Fruit fly (Drosophila melanogaster) whole organism, embryonic: ENCODE results near the gene cbt.

Experiments used
- ATbp ChIP-seq: fragments of 200-800 bp; sonication (Bioruptor generic); optimal IDR thresholded peaks from 2 replicates; lab custom pipeline; 2017; ENCODE audit warnings: missing biosample characterization, mild to moderate bottlenecking, missing genetic modification characterization, missing genetic modification reagents
- Ada2b ChIP-seq: fragments of 200-800 bp; sonication (Bioruptor generic); IDR thresholded peaks from 2 replicates; pipeline ENCODE4 v1.3.6; 2022; ENCODE audit warnings: missing biosample characterization, missing genetic modification characterization
- CG10959 ChIP-seq: fragments of 200-800 bp; sonication (Bioruptor generic); IDR thresholded peaks from 2 replicates; pipeline ENCODE4 v1.3.6; 2022; ENCODE audit warnings: missing biosample characterization, missing genetic modification characterization
- CG11247 ChIP-seq: fragments of 200-800 bp; sonication (Bioruptor generic); IDR thresholded peaks from 2 replicates; pipeline ENCODE4 v1.3.6; 2022; ENCODE audit warnings: missing biosample characterization, missing genetic modification characterization
- CG13296 ChIP-seq: fragments of 200-800 bp; sonication (Bioruptor generic); optimal IDR thresholded peaks from 3 replicates; lab custom pipeline; 2018; ENCODE audit warnings: missing biosample characterization, mild to moderate bottlenecking, missing genetic modification characterization
- CG13624 ChIP-seq: fragments of 200-800 bp; sonication (Bioruptor generic); optimal IDR thresholded peaks from 2 replicates; lab custom pipeline; 2016; ENCODE audit warnings: missing biosample characterization, missing genetic modification characterization
- CG13775 ChIP-seq: fragments of 200-800 bp; sonication (Bioruptor generic); optimal IDR thresholded peaks from 3 replicates; lab custom pipeline; 2017; ENCODE audit warnings: missing biosample characterization, mild to moderate bottlenecking, missing genetic modification characterization
- CG14860 ChIP-seq: fragments of 200-800 bp; sonication (Bioruptor generic); IDR thresholded peaks from 3 replicates; pipeline ENCODE4 v1.3.6; 2022; ENCODE audit warnings: missing biosample characterization, missing genetic modification characterization; ENCODE audit not compliant: partially characterized antibody
- CG14965 ChIP-seq: fragments of 200-800 bp; sonication (Bioruptor generic); optimal IDR thresholded peaks from 2 replicates; lab custom pipeline; 2016; ENCODE audit warnings: missing biosample characterization, missing genetic modification characterization, borderline replicate concordance
- CG31441 ChIP-seq: fragments of 200-800 bp; sonication (Bioruptor generic); IDR thresholded peaks from 2 replicates; pipeline ENCODE4 v1.3.6; 2022; ENCODE audit warnings: missing biosample characterization, missing genetic modification characterization
- CG32767 ChIP-seq: fragments of 200-800 bp; sonication (Bioruptor generic); IDR thresholded peaks from 2 replicates; pipeline ENCODE4 v1.3.6; 2022; ENCODE audit warnings: missing biosample characterization, missing genetic modification characterization
- CG33557 ChIP-seq: fragments of 200-800 bp; sonication (Bioruptor generic); optimal IDR thresholded peaks from 2 replicates; lab custom pipeline; 2019; ENCODE audit warnings: missing biosample characterization, mild to moderate bottlenecking, missing genetic modification characterization, moderate library complexity
- CG3847 ChIP-seq: fragments of 200-800 bp; sonication (Bioruptor generic); IDR thresholded peaks from 2 replicates; pipeline ENCODE4 v1.3.6; 2022; ENCODE audit warnings: missing biosample characterization, missing genetic modification characterization
- CG42726 ChIP-seq: fragments of 200-800 bp; sonication (Bioruptor generic); IDR thresholded peaks from 2 replicates; pipeline ENCODE4 v1.3.6; 2022; ENCODE audit warnings: missing biosample characterization, missing genetic modification characterization; ENCODE audit not compliant: partially characterized antibody
- CG4404 ChIP-seq: fragments of 200-800 bp; sonication (Bioruptor generic); IDR thresholded peaks from 2 replicates; pipeline ENCODE4 v1.3.6; 2022; ENCODE audit warnings: missing biosample characterization, missing genetic modification characterization
- CG6791 ChIP-seq: fragments of 200-800 bp; sonication (Bioruptor generic); IDR thresholded peaks from 3 replicates; pipeline ENCODE4 v1.3.6; 2022; ENCODE audit warnings: missing biosample characterization, missing genetic modification characterization; ENCODE audit not compliant: partially characterized antibody
- CG8388 ChIP-seq: fragments of 200-800 bp; sonication (Bioruptor generic); optimal IDR thresholded peaks from 2 replicates; lab custom pipeline; 2019; ENCODE audit warnings: missing biosample characterization, mild to moderate bottlenecking, missing genetic modification characterization, moderate library complexity
- CG9215 ChIP-seq: fragments of 200-800 bp; sonication (Bioruptor generic); IDR thresholded peaks from 2 replicates; pipeline ENCODE4 v1.3.6; 2022; ENCODE audit warnings: missing biosample characterization, missing genetic modification characterization
- CG9609 ChIP-seq: fragments of 200-800 bp; sonication (Bioruptor generic); optimal IDR thresholded peaks from 3 replicates; lab custom pipeline; 2016; ENCODE audit warnings: missing biosample characterization, missing genetic modification characterization
- D19B ChIP-seq: fragments of 200-800 bp; sonication (Bioruptor generic); optimal IDR thresholded peaks from 2 replicates; lab custom pipeline; 2017; ENCODE audit warnings: missing biosample characterization, mild to moderate bottlenecking, missing genetic modification characterization
- E2f1 ChIP-seq: fragments of 200-800 bp; sonication (Bioruptor generic); IDR thresholded peaks from 2 replicates; pipeline ENCODE4 v1.3.6; 2022; ENCODE audit warnings: missing biosample characterization, missing genetic modification characterization
- Elba2 ChIP-seq: fragments of 200-800 bp; sonication (Bioruptor generic); optimal IDR thresholded peaks from 3 replicates; lab custom pipeline; 2016; ENCODE audit warnings: missing biosample characterization, missing genetic modification characterization
- Fer1 ChIP-seq: fragments of 200-800 bp; sonication (Bioruptor generic); optimal IDR thresholded peaks from 2 replicates; lab custom pipeline; 2017; ENCODE audit warnings: missing biosample characterization, mild to moderate bottlenecking, missing genetic modification characterization
- Fer2 ChIP-seq: fragments of 200-800 bp; sonication (Bioruptor generic); optimal IDR thresholded peaks from 2 replicates; lab custom pipeline; 2018; ENCODE audit warnings: missing biosample characterization, mild to moderate bottlenecking, missing genetic modification characterization, moderate library complexity
- Gsc ChIP-seq: fragments of 200-800 bp; sonication (Bioruptor generic); IDR thresholded peaks from 2 replicates; pipeline ENCODE4 v1.3.6; 2022; ENCODE audit warnings: missing biosample characterization, missing genetic modification characterization
- H2.0 ChIP-seq: fragments of 200-800 bp; sonication (Bioruptor generic); IDR thresholded peaks from 2 replicates; pipeline ENCODE4 v1.3.6; 2022; ENCODE audit warnings: missing biosample characterization, missing genetic modification characterization
- HLH54F ChIP-seq: fragments of 200-800 bp; sonication (Bioruptor generic); optimal IDR thresholded peaks from 3 replicates; lab custom pipeline; 2016; ENCODE audit warnings: missing biosample characterization, missing genetic modification characterization
- Hand ChIP-seq: fragments of 200-800 bp; sonication (Bioruptor generic); optimal IDR thresholded peaks from 2 replicates; lab custom pipeline; 2017; ENCODE audit warnings: mild to moderate bottlenecking, missing biosample characterization, missing genetic modification reagents, missing genetic modification characterization
- Hsf ChIP-seq: fragments of 200-800 bp; sonication (Bioruptor generic); optimal IDR thresholded peaks from 3 replicates; lab custom pipeline; 2016; ENCODE audit warnings: missing biosample characterization, missing genetic modification characterization
- NFAT ChIP-seq: fragments of 200-800 bp; sonication (Bioruptor generic); IDR thresholded peaks from 2 replicates; pipeline ENCODE4 v1.3.6; 2022; ENCODE audit warnings: missing biosample characterization, missing genetic modification characterization
- Nf-YC ChIP-seq: fragments of 200-800 bp; optimal IDR thresholded peaks from 3 replicates; lab custom pipeline; 2019; ENCODE audit warnings: missing biosample characterization, mild to moderate bottlenecking, missing genetic modification characterization, moderate library complexity
- Spps ChIP-seq: fragments of 200-800 bp; sonication (Bioruptor generic); optimal IDR thresholded peaks from 2 replicates; lab custom pipeline; 2018; ENCODE audit warnings: missing biosample characterization, mild to moderate bottlenecking, missing genetic modification characterization
- Usf ChIP-seq: fragments of 200-800 bp; sonication (Bioruptor generic); optimal IDR thresholded peaks from 2 replicates; lab custom pipeline; 2017; ENCODE audit warnings: missing genotype, missing biosample characterization, missing genetic modification characterization
- br ChIP-seq: fragments of >200 bp; optimal IDR thresholded peaks from 2 replicates; lab custom pipeline; 2017
- chinmo ChIP-seq: fragments of 200-800 bp; sonication (Bioruptor generic); IDR thresholded peaks from 4 replicates; pipeline ENCODE4 v1.3.6; 2022; ENCODE audit warnings: missing biosample characterization, missing genetic modification characterization; ENCODE audit not compliant: partially characterized antibody
- dm ChIP-seq: fragments of 200-800 bp; sonication (Bioruptor generic); optimal IDR thresholded peaks from 3 replicates; lab custom pipeline; 2016; ENCODE audit warnings: missing biosample characterization, missing genetic modification characterization
- grn ChIP-seq: fragments of 200-800 bp; sonication (Bioruptor generic); optimal IDR thresholded peaks from 3 replicates; lab custom pipeline; 2017; ENCODE audit warnings: missing biosample characterization, missing genetic modification characterization
- gro ChIP-seq: fragments of 200-800 bp; sonication (Bioruptor generic); optimal IDR thresholded peaks from 2 replicates; lab custom pipeline; 2016; ENCODE audit warnings: missing biosample characterization, missing genetic modification characterization
- gsb-n ChIP-seq: fragments of 200-800 bp; sonication (Bioruptor generic); optimal IDR thresholded peaks from 3 replicates; lab custom pipeline; 2018; ENCODE audit warnings: missing biosample characterization, mild to moderate bottlenecking, missing genetic modification characterization
- luna ChIP-seq: fragments of 200-800 bp; sonication (Bioruptor generic); optimal IDR thresholded peaks from 2 replicates; lab custom pipeline; 2016; ENCODE audit warnings: missing biosample characterization, missing genetic modification characterization
- mirr ChIP-seq: fragments of 200-800 bp; sonication (Bioruptor generic); optimal IDR thresholded peaks from 3 replicates; lab custom pipeline; 2018; ENCODE audit warnings: missing biosample characterization, mild to moderate bottlenecking, missing genetic modification characterization
- mld ChIP-seq: fragments of 200-800 bp; sonication (Bioruptor generic); IDR thresholded peaks from 3 replicates; pipeline ENCODE4 v1.3.6; 2022; ENCODE audit warnings: missing biosample characterization, missing genetic modification characterization; ENCODE audit not compliant: partially characterized antibody
- nerfin-1 ChIP-seq: fragments of 200-800 bp; sonication (Bioruptor generic); optimal IDR thresholded peaks from 3 replicates; lab custom pipeline; 2019; ENCODE audit warnings: missing biosample characterization, mild to moderate bottlenecking, missing genetic modification characterization, moderate library complexity
- pb ChIP-seq: fragments of 200-800 bp; sonication (Bioruptor generic); optimal IDR thresholded peaks from 3 replicates; lab custom pipeline; 2016; ENCODE audit warnings: missing biosample characterization, missing genetic modification characterization
- rib ChIP-seq: fragments of 200-800 bp; sonication (Bioruptor generic); IDR thresholded peaks from 2 replicates; pipeline ENCODE4 v1.3.6; 2022; ENCODE audit warnings: missing biosample characterization, missing genetic modification characterization
- row ChIP-seq: fragments of 200-800 bp; sonication (Bioruptor generic); IDR thresholded peaks from 3 replicates; pipeline ENCODE4 v1.3.6; 2022; ENCODE audit warnings: missing biosample characterization, missing genetic modification characterization
- sqz ChIP-seq: fragments of 200-800 bp; sonication (Bioruptor generic); optimal IDR thresholded peaks from 3 replicates; lab custom pipeline; 2018; ENCODE audit warnings: missing biosample characterization, mild to moderate bottlenecking, missing genetic modification characterization
- stc ChIP-seq: fragments of 200-800 bp; sonication (Bioruptor generic); IDR thresholded peaks from 2 replicates; pipeline ENCODE4 v1.3.6; 2022; ENCODE audit warnings: missing biosample characterization, missing genetic modification characterization
- unc-4 ChIP-seq: fragments of 200-800 bp; sonication (Bioruptor generic); IDR thresholded peaks from 2 replicates; pipeline ENCODE4 v1.3.6; 2022; ENCODE audit warnings: missing biosample characterization, missing genetic modification characterization; ENCODE audit not compliant: partially characterized antibody

Gene cbt

DNA sequence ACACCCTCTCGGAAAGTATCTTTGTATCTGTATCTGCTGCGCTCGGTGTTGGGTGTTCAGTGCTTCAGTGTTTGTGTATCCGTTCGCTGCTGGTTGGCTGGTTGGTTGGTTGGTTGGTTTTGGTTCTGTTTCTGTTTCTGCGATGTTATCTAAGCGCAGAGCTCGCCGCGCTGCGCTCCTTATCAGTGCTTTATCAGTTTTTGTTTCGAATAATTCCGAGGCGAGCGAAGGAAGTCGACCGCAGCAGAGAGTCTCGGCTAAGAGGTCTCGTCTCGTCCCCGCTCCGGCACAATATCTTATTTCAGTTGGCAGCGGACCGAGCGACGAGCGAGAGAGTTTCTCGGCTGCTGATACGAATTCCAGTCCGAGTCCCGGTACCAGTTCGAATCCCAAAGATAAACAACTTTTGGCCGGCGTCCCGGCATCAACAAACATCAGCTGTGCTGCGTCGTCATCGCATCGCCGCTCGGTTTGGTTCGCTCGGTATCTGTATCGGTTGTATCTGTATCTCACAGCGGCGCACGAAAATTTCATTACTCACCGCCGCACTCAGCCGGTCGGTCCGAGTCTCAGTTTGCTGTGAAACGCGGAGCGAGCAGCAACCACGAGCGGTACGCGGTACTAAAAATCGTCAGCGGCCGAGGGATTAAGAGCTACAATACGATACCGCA, 43.8 kb upstream of the cbt start (continued):
- no peak for TF ChIP-seq Elba2 (GFP tag; lab: Kevin White, UChicago)
- no peak for TF ChIP-seq CG31441 (GFP tag; lab: Robert Waterston, UW)
- no peak for TF ChIP-seq HLH54F (GFP tag; lab: Kevin White, UChicago)
- no peak for TF ChIP-seq br (lab: Kevin White, UChicago)
- TF ChIP-seq Ada2b (GFP tag; lab: Robert Waterston, UW) = 0 out of 2 replicates have a peak, but pooled peaks have one; percentile 12
- no peak for TF ChIP-seq CG14860 (GFP tag; lab: Robert Waterston, UW)
- TF ChIP-seq H2.0 (GFP tag; lab: Robert Waterston, UW) = 0 out of 2 replicates have a peak, but pooled peaks have one; percentile 8
- peak; percentile 70 for TF ChIP-seq CG42726 (GFP tag; lab: Robert Waterston, UW)
- peak; percentile 77 for TF ChIP-seq nerfin-1
- TF ChIP-seq chinmo (GFP tag; lab: Robert Waterston, UW) = peak; percentile 92; the same call in 2 of the 4 replicates
- peak; percentile 32 for TF ChIP-seq pb
- TF ChIP-seq mirr (GFP tag; lab: Kevin White, UChicago) = peak; percentile 72
- peak; percentile 28 for TF ChIP-seq CG33557 (GFP tag; lab: Kevin White, UChicago)
- TF ChIP-seq CG6791 (GFP tag; lab: Robert Waterston, UW) = 0 out of 3 replicates have a peak, but pooled peaks have one; percentile 64
- TF ChIP-seq luna = no peak
- TF ChIP-seq rib (GFP tag; lab: Robert Waterston, UW) = peak; percentile 79
- no peak for TF ChIP-seq Fer2 (tag; lab: Kevin White, UChicago)
- no peak for TF ChIP-seq CG9215
- TF ChIP-seq CG8388 (GFP tag; lab: Kevin White, UChicago) = no peak
- TF ChIP-seq Spps (tag; lab: Kevin White, UChicago) = no peak
- TF ChIP-seq CG10959 (GFP tag; lab: Robert Waterston, UW) = no peak
- peak; percentile 42 for TF ChIP-seq sqz (GFP tag; lab: Kevin White, UChicago)
- TF ChIP-seq gro = peak; percentile 78
- TF ChIP-seq CG14965 (GFP tag; lab: Kevin White, UChicago) = no peak
- no peak for TF ChIP-seq CG4404 (GFP tag; lab: Robert Waterston, UW)
- TF ChIP-seq grn (GFP tag; lab: Kevin White, UChicago) = peak; percentile 100
- peak; percentile 68 for TF ChIP-seq Fer1 (GFP tag; lab: Kevin White, UChicago)
- peak; percentile 12; the same call in 1 of the 3 replicates for TF ChIP-seq row (GFP tag; lab: Robert Waterston, UW)
- peak; percentile 33 for TF ChIP-seq CG13775
- peak; percentile 31 for TF ChIP-seq CG13624 (GFP tag; lab: Kevin White, UChicago)
- TF ChIP-seq NFAT (GFP tag; lab: Robert Waterston, UW) = no peak
- peak; percentile 25; the same call in 1 of the 2 replicates for TF ChIP-seq stc (GFP tag; lab: Robert Waterston, UW)
- TF ChIP-seq Gsc (GFP tag; lab: Robert Waterston, UW) = no peak
- TF ChIP-seq CG3847 (GFP tag; lab: Robert Waterston, UW) = 0 out of 2 replicates have a peak, but pooled peaks have one; percentile 20
- peak; percentile 52 for TF ChIP-seq unc-4 (GFP tag; lab: Robert Waterston, UW)
- TF ChIP-seq E2f1 = 0 out of 2 replicates have a peak, but pooled peaks have one; percentile 18
- TF ChIP-seq Hsf (GFP tag; lab: Kevin White, UChicago) = no peak
- no peak for TF ChIP-seq Usf
- peak; percentile 19 for TF ChIP-seq Hand (GFP tag; lab: Kevin White, UChicago)
- TF ChIP-seq dm (GFP tag; lab: Kevin White, UChicago) = no peak
- TF ChIP-seq Nf-YC (tag; lab: Kevin White, UChicago) = peak; percentile 94
- peak; percentile 16 for TF ChIP-seq CG13296 (GFP tag; lab: Kevin White, UChicago)
- no peak for TF ChIP-seq CG9609
- TF ChIP-seq CG32767 (GFP tag; lab: Robert Waterston, UW) = peak; percentile 61; the same call in 1 of the 2 replicates
- 0 out of 3 replicates have a peak, but pooled peaks have one; percentile 51 for TF ChIP-seq mld (GFP tag; lab: Robert Waterston, UW)
- peak; percentile 49 for TF ChIP-seq D19B (GFP tag; lab: Kevin White, UChicago)
- 0 out of 2 replicates have a peak, but pooled peaks have one; percentile 1 for TF ChIP-seq CG11247 (GFP tag; lab: Robert Waterston, UW)
- peak; percentile 23 for TF ChIP-seq ATbp (GFP tag; lab: Kevin White, UChicago)
- TF ChIP-seq gsb-n (tag; lab: Kevin White, UChicago) = peak; percentile 20
